Worm (Caenorhabditis elegans) whole organism, L3 larva: ENCODE measurements around the gene F49C5.11.
A peak's percentile ranks its signal among the peaks of the same experiment; 100 is the strongest.

ENCODE experiments used
- ZK546.5 ChIP-seq: sonication (generic microtip); optimal IDR thresholded peaks from 2 replicates; lab custom pipeline; 2017; ENCODE audit warnings: missing biosample characterization, missing genetic modification characterization
- ama-1 ChIP-seq: fragments of 150-350 bp; optimal IDR thresholded peaks from 2 replicates; lab custom pipeline; 2018
- ceh-16 ChIP-seq: sonication (generic microtip); optimal IDR thresholded peaks from 2 replicates; lab custom pipeline; 2017; ENCODE audit warnings: missing biosample characterization, missing genetic modification characterization
- elt-1 ChIP-seq: fragments of 150-350 bp; optimal IDR thresholded peaks from 2 replicates; lab custom pipeline; 2014; ENCODE audit warnings: missing biosample characterization, missing genetic modification characterization
- elt-2 ChIP-seq: sonication (generic microtip); optimal IDR thresholded peaks from 2 replicates; lab custom pipeline; 2016; ENCODE audit warnings: missing genetic modification reagents, mild to moderate bottlenecking, missing genetic modification characterization, missing compliant biosample characterization
- jun-1 ChIP-seq: fragments of 150-350 bp; optimal IDR thresholded peaks from 2 replicates; lab custom pipeline; 2014; ENCODE audit warnings: missing biosample characterization, missing genetic modification reagents, missing genetic modification characterization
- nfya-1 ChIP-seq: sonication (generic microtip); optimal IDR thresholded peaks from 2 replicates; lab custom pipeline; 2017; ENCODE audit warnings: missing genetic modification characterization, mild to moderate bottlenecking, missing compliant biosample characterization, antibody characterized with exemption, moderate library complexity; ENCODE audit not compliant: insufficient read depth
- nhr-11 ChIP-seq: fragments of 150-350 bp; optimal IDR thresholded peaks from 2 replicates; lab custom pipeline; 2014; ENCODE audit warnings: missing biosample characterization, missing genetic modification characterization
- nhr-23 ChIP-seq: fragments of 150-350 bp; optimal IDR thresholded peaks from 2 replicates; lab custom pipeline; 2014; ENCODE audit warnings: missing biosample characterization, missing genetic modification reagents, missing genetic modification characterization
- nhr-76 ChIP-seq: fragments of 150-350 bp; sonication (generic microtip); optimal IDR thresholded peaks from 5 replicates; lab custom pipeline; 2014; ENCODE audit warnings: missing biosample characterization, missing genetic modification characterization
- zag-1 ChIP-seq: fragments of 150-350 bp; optimal IDR thresholded peaks from 2 replicates; lab custom pipeline; 2014; ENCODE audit warnings: missing biosample characterization, missing genetic modification characterization
- ztf-4 ChIP-seq: fragments of 150-350 bp; optimal IDR thresholded peaks from 2 replicates; lab custom pipeline; 2014; ENCODE audit warnings: missing biosample characterization, missing genetic modification characterization

DNA sequence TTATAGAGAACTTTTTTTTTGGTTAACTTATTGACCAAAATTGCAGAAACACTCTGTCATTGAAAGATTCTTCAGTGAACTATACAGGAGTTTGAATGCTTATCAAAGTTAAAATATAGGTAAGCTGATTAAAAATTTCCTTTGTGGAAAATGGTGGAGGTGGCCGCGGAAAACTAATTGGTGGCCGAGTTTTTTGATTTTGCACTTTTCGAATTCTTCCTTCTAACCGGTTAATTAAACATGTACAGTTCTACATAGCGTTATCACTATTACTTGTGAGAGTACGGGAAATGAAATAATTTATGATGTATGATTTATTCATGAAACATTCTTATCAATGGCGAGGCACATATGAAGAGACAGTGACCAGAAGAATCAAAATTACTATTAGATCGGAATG, 22.1 kb downstream of the F49C5.11 start, which contains the start of gene clec-8:
- TF ChIP-seq zag-1 (tag; lab: Kevin White, UChicago) (no peak), ZK546.5 (tag; lab: Kevin White, UChicago) (no peak), nhr-11 (no peak), elt-1 (tag; lab: Kevin White, UChicago) (no peak), nhr-76 (no peak), nfya-1 (tag; lab: Kevin White, UChicago) (no peak), ceh-16 (tag; lab: Kevin White, UChicago) (no peak), jun-1 (tag; lab: Kevin White, UChicago) (no peak), ztf-4 (tag; lab: Kevin White, UChicago) (no peak), ama-1 (no peak), nhr-23 (tag; lab: Kevin White, UChicago) (no peak), elt-2 (tag; lab: Kevin White, UChicago) (peak; percentile 74)
